Fruit fly (Drosophila melanogaster): ENCODE measurements around the gene CG6813.

CG6813 gene

dm6 chr3R:11655873-11656374 is 29.5 kb upstream of the CG6813 start, which contains the start of gene CG42327:
Gene CG42327, plus strand, starts transcription at chr3R:11656149.
- no peak for TF ChIP-seq Dif (GFP tag; optimal IDR thresholded peaks at IDR 0.05; ENCODE audit: partially characterized antibody)
- TF ChIP-seq dl (GFP tag; optimal IDR thresholded peaks at IDR 0.05; ENCODE audit: insufficient read depth in 1 of 2, partially characterized antibody in 2 of 2) = peak in 1 of 2 experiments; percentile 30
- peak; percentile 70 for TF ChIP-seq GATAd (GFP tag; optimal IDR thresholded peaks at IDR 0.05)
- peak; percentile 91 for TF ChIP-seq sage (GFP tag; optimal IDR thresholded peaks at IDR 0.05)
- TF ChIP-seq OdsH (GFP tag; optimal IDR thresholded peaks at IDR 0.05) = peak; percentile 94
- TF ChIP-seq Hr78 (GFP tag; optimal IDR thresholded peaks at IDR 0.05) = no peak
- no peak for TF ChIP-seq Abd-B (GFP tag; optimal IDR thresholded peaks at IDR 0.05)
- peak; percentile 96 for TF ChIP-seq rgr (GFP tag; optimal IDR thresholded peaks at IDR 0.05)
- TF ChIP-seq dsf (GFP tag; optimal IDR thresholded peaks at IDR 0.05; ENCODE audit: borderline replicate concordance) = peak; percentile 60
- no peak for TF ChIP-seq Vsx2 (GFP tag; optimal IDR thresholded peaks at IDR 0.05; ENCODE audit: partially characterized antibody)
- TF ChIP-seq tai (GFP tag; optimal IDR thresholded peaks at IDR 0.05) = peak; percentile 84
- peak; percentile 87 for TF ChIP-seq woc (GFP tag; optimal IDR thresholded peaks at IDR 0.05)
- peak; percentile 59 for TF ChIP-seq CrebA (GFP tag; optimal IDR thresholded peaks at IDR 0.05; ENCODE audit: borderline replicate concordance)
- no peak for TF ChIP-seq Myc (optimal IDR thresholded peaks at IDR 0.05)
- TF ChIP-seq Rel (GFP tag; optimal IDR thresholded peaks at IDR 0.05) = peak; percentile 88
- peak; percentile 94 for TF ChIP-seq Rel (tag; optimal IDR thresholded peaks at IDR 0.05)
- TF ChIP-seq Jra (GFP tag; optimal IDR thresholded peaks at IDR 0.05) = peak; percentile 27
- peak; percentile 86 for TF ChIP-seq Hnf4 (GFP tag; optimal IDR thresholded peaks at IDR 0.05)
- TF ChIP-seq Sp1 (GFP tag; optimal IDR thresholded peaks at IDR 0.05) = peak; percentile 86
- no peak for TF ChIP-seq Mio (GFP tag; optimal IDR thresholded peaks at IDR 0.05)
- TF ChIP-seq CG32264 (GFP tag; optimal IDR thresholded peaks at IDR 0.05) = peak; percentile 71
- no peak for TF ChIP-seq lola (GFP tag; optimal IDR thresholded peaks at IDR 0.05)
- TF ChIP-seq HLH106 (tag; optimal IDR thresholded peaks at IDR 0.05) = peak; percentile 87
- TF ChIP-seq br (GFP tag; optimal IDR thresholded peaks at IDR 0.05) = peak; percentile 86
- TF ChIP-seq brk (GFP tag; optimal IDR thresholded peaks at IDR 0.05) = peak; percentile 96
- peak; percentile 89 for TF ChIP-seq psq (GFP tag; optimal IDR thresholded peaks at IDR 0.05)
- no peak for TF ChIP-seq usp (GFP tag; optimal IDR thresholded peaks at IDR 0.05)
- peak; percentile 92 for TF ChIP-seq fru (GFP tag; optimal IDR thresholded peaks at IDR 0.05)
- TF ChIP-seq dmrt93B (GFP tag; optimal IDR thresholded peaks at IDR 0.05) = peak; percentile 75
- TF ChIP-seq CG9705 (GFP tag; optimal IDR thresholded peaks at IDR 0.05) = peak; percentile 54
- peak; percentile 87 for TF ChIP-seq ey (GFP tag; optimal IDR thresholded peaks at IDR 0.05)
- TF ChIP-seq sv (GFP tag; optimal IDR thresholded peaks at IDR 0.05) = peak; percentile 89
- TF ChIP-seq foxo (GFP tag; optimal IDR thresholded peaks at IDR 0.05) = peak in 1 of 2 experiments; percentile 95
- TF ChIP-seq Hr83 (GFP tag; optimal IDR thresholded peaks at IDR 0.05; ENCODE audit: poor library complexity, severe bottlenecking) = peak; percentile 49
- TF ChIP-seq Dfd (GFP tag; optimal IDR thresholded peaks at IDR 0.05) = no peak
- no peak for TF ChIP-seq jim (GFP tag; optimal IDR thresholded peaks at IDR 0.05)
- no peak for TF ChIP-seq N (GFP tag; optimal IDR thresholded peaks at IDR 0.05)
- TF ChIP-seq pan (optimal IDR thresholded peaks at IDR 0.05) = no peak
- peak; percentile 95 for TF ChIP-seq h (GFP tag; optimal IDR thresholded peaks at IDR 0.05)

dm6 chr3R:11650105-11651039 is 23.9 kb upstream of the CG6813 start, which contains the start of the genes Csk and Elp1:
Gene Csk, minus strand, starts transcription at chr3R:11650706.
Gene Elp1, plus strand, starts transcription at chr3R:11650971.
- TF ChIP-seq br (GFP tag; optimal IDR thresholded peaks at IDR 0.05) (peak; percentile 58), brk (GFP tag; optimal IDR thresholded peaks at IDR 0.05) (no peak), Rel (GFP tag; optimal IDR thresholded peaks at IDR 0.05) (no peak), Rel (tag; optimal IDR thresholded peaks at IDR 0.05) (peak; percentile 96), Hnf4 (GFP tag; optimal IDR thresholded peaks at IDR 0.05) (peak; percentile 52), dl (GFP tag; optimal IDR thresholded peaks at IDR 0.05; ENCODE audit: insufficient read depth in 1 of 2, partially characterized antibody in 2 of 2) (no peak), ey (GFP tag; optimal IDR thresholded peaks at IDR 0.05) (peak; percentile 29), N (GFP tag; optimal IDR thresholded peaks at IDR 0.05) (peak; percentile 13), foxo (GFP tag; optimal IDR thresholded peaks at IDR 0.05) (peak in 1 of 2 experiments; percentile 72), Abd-B (GFP tag; optimal IDR thresholded peaks at IDR 0.05) (no peak), woc (GFP tag; optimal IDR thresholded peaks at IDR 0.05) (peak; percentile 79), Hr78 (GFP tag; optimal IDR thresholded peaks at IDR 0.05) (no peak), rgr (GFP tag; optimal IDR thresholded peaks at IDR 0.05) (peak; percentile 69), jim (GFP tag; optimal IDR thresholded peaks at IDR 0.05) (no peak), usp (GFP tag; optimal IDR thresholded peaks at IDR 0.05) (no peak), Mio (GFP tag; optimal IDR thresholded peaks at IDR 0.05) (no peak), sage (GFP tag; optimal IDR thresholded peaks at IDR 0.05) (no peak), Dif (GFP tag; optimal IDR thresholded peaks at IDR 0.05; ENCODE audit: partially characterized antibody) (no peak), tai (GFP tag; optimal IDR thresholded peaks at IDR 0.05) (no peak), dmrt93B (GFP tag; optimal IDR thresholded peaks at IDR 0.05) (peak; percentile 39), Jra (GFP tag; optimal IDR thresholded peaks at IDR 0.05) (no peak), Dfd (GFP tag; optimal IDR thresholded peaks at IDR 0.05) (no peak), GATAd (GFP tag; optimal IDR thresholded peaks at IDR 0.05) (no peak), dsf (GFP tag; optimal IDR thresholded peaks at IDR 0.05; ENCODE audit: borderline replicate concordance) (peak; percentile 8), psq (GFP tag; optimal IDR thresholded peaks at IDR 0.05) (peak; percentile 7), HLH106 (tag; optimal IDR thresholded peaks at IDR 0.05) (peak; percentile 72), CG32264 (GFP tag; optimal IDR thresholded peaks at IDR 0.05) (no peak), fru (GFP tag; optimal IDR thresholded peaks at IDR 0.05) (peak; percentile 62), pan (optimal IDR thresholded peaks at IDR 0.05) (no peak), CG9705 (GFP tag; optimal IDR thresholded peaks at IDR 0.05) (peak; percentile 41), h (GFP tag; optimal IDR thresholded peaks at IDR 0.05) (peak; percentile 63), Sp1 (GFP tag; optimal IDR thresholded peaks at IDR 0.05) (peak; percentile 71), CrebA (GFP tag; optimal IDR thresholded peaks at IDR 0.05; ENCODE audit: borderline replicate concordance) (no peak), Hr83 (GFP tag; optimal IDR thresholded peaks at IDR 0.05; ENCODE audit: poor library complexity, severe bottlenecking) (peak; percentile 27), lola (GFP tag; optimal IDR thresholded peaks at IDR 0.05) (no peak), sv (GFP tag; optimal IDR thresholded peaks at IDR 0.05) (peak; percentile 51), Myc (optimal IDR thresholded peaks at IDR 0.05) (peak; percentile 91), OdsH (GFP tag; optimal IDR thresholded peaks at IDR 0.05) (peak; percentile 16)
